Worm (Caenorhabditis elegans) whole organism, L1 larva: ENCODE measurements around the gene C14A4.7.

Experiments used
- F16B12.6 ChIP-seq: fragments of 150-350 bp; optimal IDR thresholded peaks from 2 replicates; lab custom pipeline; 2014; ENCODE audit warnings: missing biosample characterization, missing genetic modification characterization
- Y116A8C.19 ChIP-seq: sonication (generic microtip); optimal IDR thresholded peaks from 2 replicates; lab custom pipeline; 2016; ENCODE audit warnings: missing compliant biosample characterization, missing genetic modification characterization, borderline replicate concordance
- aly-2 ChIP-seq: fragments of 150-350 bp; optimal IDR thresholded peaks from 2 replicates; lab custom pipeline; 2014; ENCODE audit warnings: missing biosample characterization, missing genetic modification characterization
- blmp-1 ChIP-seq: fragments of 150-350 bp; optimal IDR thresholded peaks from 2 replicates; lab custom pipeline; 2014; ENCODE audit warnings: missing biosample characterization, missing genetic modification characterization
- ceh-8 ChIP-seq: fragments of 200-800 bp; sonication (Bioruptor generic); optimal IDR thresholded peaks from 2 replicates; lab custom pipeline; 2018; ENCODE audit warnings: mild to moderate bottlenecking, missing genetic modification characterization, moderate library complexity, missing compliant biosample characterization
- ceh-82 ChIP-seq, 3 experiments: fragments of 150-350 bp in 1 of 3; sonication (generic microtip) in 2 of 3; optimal IDR thresholded peaks; 2 replicates each; lab custom pipeline; 2014 to 2017; ENCODE audit warnings: missing biosample characterization in 3 of 3, missing genetic modification characterization in 3 of 3
- ceh-90 ChIP-seq: sonication (generic microtip); optimal IDR thresholded peaks from 2 replicates; lab custom pipeline; 2016; ENCODE audit warnings: missing genetic modification characterization, missing compliant biosample characterization
- dpl-1 ChIP-seq, 3 experiments: fragments of 150-350 bp in 2 of 3; sonication (generic microtip) in 1 of 3; optimal IDR thresholded peaks; 2 replicates each; lab custom pipeline; 2014 to 2017; ENCODE audit warnings: missing biosample characterization in 3 of 3, missing genetic modification characterization in 3 of 3, missing genetic modification reagents in 3 of 3
- egl-27 ChIP-seq, 2 experiments: fragments of 150-350 bp in 1 of 2; sonication (generic microtip); optimal IDR thresholded peaks; 3 replicates each; lab custom pipeline; 2017 to 2018; ENCODE audit warnings: missing biosample characterization in 2 of 2, missing genetic modification characterization in 2 of 2, missing genetic modification reagents in 2 of 2
- elt-2 ChIP-seq: sonication (generic microtip); optimal IDR thresholded peaks from 2 replicates; lab custom pipeline; 2016; ENCODE audit warnings: missing genetic modification characterization, mild to moderate bottlenecking, inconsistent platforms, missing compliant biosample characterization, missing genetic modification reagents
- elt-3 ChIP-seq, 6 experiments: fragments of 150-350 bp in 1 of 6; sonication (generic microtip); optimal IDR thresholded peaks; 2 replicates each; lab custom pipeline; 2017 to 2018; ENCODE audit warnings: missing biosample characterization in 6 of 6, missing genetic modification characterization in 6 of 6, inconsistent platforms in 1 of 6
- fkh-4 ChIP-seq: sonication (generic microtip); optimal IDR thresholded peaks from 2 replicates; lab custom pipeline; 2016; ENCODE audit warnings: missing compliant biosample characterization, missing genetic modification characterization, borderline replicate concordance
- hlh-17 ChIP-seq: fragments of 200-800 bp; sonication (Bioruptor generic); optimal IDR thresholded peaks from 2 replicates; lab custom pipeline; 2018; ENCODE audit warnings: missing genetic modification characterization, mild to moderate bottlenecking, missing compliant biosample characterization, moderate library complexity, borderline replicate concordance
- hpl-2 ChIP-seq: fragments of 150-350 bp; optimal IDR thresholded peaks from 2 replicates; lab custom pipeline; 2014; ENCODE audit warnings: missing biosample characterization, missing genetic modification reagents, missing genetic modification characterization
- isw-1 ChIP-seq: fragments of 200-800 bp; sonication (Bioruptor generic); IDR thresholded peaks from 2 replicates; pipeline ENCODE4 v1.3.6; 2022; ENCODE audit warnings: missing genetic modification characterization, missing compliant biosample characterization
- lin-15B ChIP-seq: fragments of 150-350 bp; sonication (generic microtip); optimal IDR thresholded peaks from 3 replicates; lab custom pipeline; 2014; ENCODE audit warnings: missing biosample characterization, missing genetic modification characterization
- lir-3 ChIP-seq: sonication (generic microtip); optimal IDR thresholded peaks from 2 replicates; lab custom pipeline; 2016; ENCODE audit warnings: mild to moderate bottlenecking, missing genetic modification characterization, moderate library complexity, missing compliant biosample characterization; ENCODE audit not compliant: poor library complexity
- mab-9 ChIP-seq: fragments of 200-800 bp; sonication (Bioruptor generic); IDR thresholded peaks from 2 replicates; pipeline ENCODE4 v1.3.6; 2022; ENCODE audit warnings: missing genetic modification reagents, missing genetic modification characterization, missing compliant biosample characterization
- mdl-1 ChIP-seq, 2 experiments: fragments of 150-350 bp; optimal IDR thresholded peaks; 2 replicates each; lab custom pipeline; 2014 to 2017; ENCODE audit warnings: missing biosample characterization in 2 of 2, missing genetic modification characterization in 2 of 2, inconsistent platforms in 1 of 2
- mef-2 ChIP-seq: fragments of 150-350 bp; optimal IDR thresholded peaks from 2 replicates; lab custom pipeline; 2014; ENCODE audit warnings: missing biosample characterization, missing genetic modification characterization
- mep-1 ChIP-seq: fragments of 150-350 bp; optimal IDR thresholded peaks from 2 replicates; lab custom pipeline; 2014; ENCODE audit warnings: missing biosample characterization, missing genetic modification characterization
- nhr-19 ChIP-seq: fragments of 200-800 bp; sonication (Bioruptor generic); conservative IDR thresholded peaks from 2 replicates; pipeline ENCODE4 v1.3.6; 2022; ENCODE audit warnings: missing genetic modification characterization, missing compliant biosample characterization
- nhr-47 ChIP-seq: sonication (generic microtip); optimal IDR thresholded peaks from 2 replicates; lab custom pipeline; 2016; ENCODE audit warnings: mild to moderate bottlenecking, missing genetic modification characterization, moderate library complexity, missing compliant biosample characterization
- nhr-77 ChIP-seq: fragments of 150-350 bp; optimal IDR thresholded peaks from 2 replicates; lab custom pipeline; 2014; ENCODE audit warnings: missing biosample characterization, missing genetic modification characterization
- nhr-84 ChIP-seq: sonication (generic microtip); optimal IDR thresholded peaks from 2 replicates; lab custom pipeline; 2017; ENCODE audit warnings: missing biosample characterization, missing genetic modification characterization
- nhr-90 ChIP-seq: sonication (generic microtip); optimal IDR thresholded peaks from 2 replicates; lab custom pipeline; 2016; ENCODE audit warnings: mild to moderate bottlenecking, missing genetic modification characterization, missing compliant biosample characterization; ENCODE audit not compliant: poor library complexity
- pag-3 ChIP-seq: sonication (generic microtip); optimal IDR thresholded peaks from 2 replicates; lab custom pipeline; 2017; ENCODE audit warnings: missing genetic modification characterization, mild to moderate bottlenecking, missing compliant biosample characterization, antibody characterized with exemption, borderline replicate concordance; ENCODE audit not compliant: insufficient read depth
- pqm-1 ChIP-seq: sonication (generic microtip); optimal IDR thresholded peaks from 3 replicates; lab custom pipeline; 2017; ENCODE audit warnings: missing biosample characterization, missing genetic modification characterization
- snpc-4 ChIP-seq: fragments of 150-350 bp; optimal IDR thresholded peaks from 2 replicates; lab custom pipeline; 2014; ENCODE audit warnings: missing biosample characterization, missing genetic modification characterization
- sox-4 ChIP-seq: sonication (generic microtip); optimal IDR thresholded peaks from 2 replicates; lab custom pipeline; 2016; ENCODE audit warnings: missing genetic modification characterization, missing compliant biosample characterization
- sup-37 ChIP-seq: fragments of 200-800 bp; sonication (Bioruptor generic); optimal IDR thresholded peaks from 2 replicates; lab custom pipeline; 2018; ENCODE audit warnings: mild to moderate bottlenecking, missing genetic modification characterization, missing compliant biosample characterization
- swsn-7 ChIP-seq: sonication (generic microtip); optimal IDR thresholded peaks from 2 replicates; lab custom pipeline; 2016; ENCODE audit warnings: missing genetic modification characterization, missing compliant biosample characterization
- tbx-2 ChIP-seq: sonication (generic microtip); optimal IDR thresholded peaks from 2 replicates; lab custom pipeline; 2016; ENCODE audit warnings: missing genetic modification characterization, missing compliant biosample characterization
- tlp-1 ChIP-seq: fragments of 150-350 bp; optimal IDR thresholded peaks from 2 replicates; lab custom pipeline; 2014; ENCODE audit warnings: missing biosample characterization, missing genetic modification characterization
- unc-62 ChIP-seq: fragments of 150-350 bp; optimal IDR thresholded peaks from 2 replicates; lab custom pipeline; 2014; ENCODE audit warnings: missing biosample characterization, missing genetic modification reagents, missing genetic modification characterization
- unc-98 ChIP-seq: fragments of 200-800 bp; sonication (Bioruptor generic); IDR thresholded peaks from 2 replicates; pipeline ENCODE4 v1.3.6; 2022; ENCODE audit warnings: missing genetic modification characterization, missing compliant biosample characterization
- vab-15 ChIP-seq: sonication (generic microtip); optimal IDR thresholded peaks from 2 replicates; lab custom pipeline; 2017; ENCODE audit warnings: missing genotype, mild to moderate bottlenecking, missing genetic modification characterization, missing compliant biosample characterization
- zag-1 ChIP-seq: fragments of 150-350 bp; optimal IDR thresholded peaks from 2 replicates; lab custom pipeline; 2014; ENCODE audit warnings: missing biosample characterization, missing genetic modification characterization
- ztf-4 ChIP-seq: fragments of 150-350 bp; optimal IDR thresholded peaks from 2 replicates; lab custom pipeline; 2014; ENCODE audit warnings: missing biosample characterization, missing genetic modification characterization

C14A4.7 gene

ce11 chrII:10551985-10552736, 44.2 kb downstream of the C14A4.7 start (continued):
- TF ChIP-seq dpl-1 (GFP tag; optimal IDR thresholded peaks at IDR 0.05; lab: Kevin White, UChicago) (peak; percentile 67 to 75 (median 72)), sox-4 (peak; percentile 72), elt-2 (tag; lab: Kevin White, UChicago) (peak; percentile 62), ceh-82 (tag; optimal IDR thresholded peaks at IDR 0.05; lab: Kevin White, UChicago) (peak; percentile 81 to 88 (median 87)), fkh-4 (tag; lab: Kevin White, UChicago) (no peak), aly-2 (peak; percentile 97), nhr-84 (tag; lab: Kevin White, UChicago) (no peak), tbx-2 (tag; lab: Kevin White, UChicago) (peak; percentile 98), ceh-8 (GFP tag; lab: Kevin White, UChicago) (peak; percentile 85), egl-27 (tag; optimal IDR thresholded peaks at IDR 0.05; lab: Kevin White, UChicago) (peak; percentile 75 to 94), hpl-2 (peak; percentile 93), nhr-19 (GFP tag; lab: Robert Waterston, UW) (peak; percentile 94), ceh-90 (tag; lab: Kevin White, UChicago) (peak; percentile 11), Y116A8C.19 (tag; lab: Kevin White, UChicago) (no peak), pag-3 (tag; lab: Kevin White, UChicago) (no peak), mdl-1 (tag; optimal IDR thresholded peaks at IDR 0.05; lab: Kevin White, UChicago) (peak; percentile 32 to 96), elt-3 (tag; optimal IDR thresholded peaks at IDR 0.05; lab: Kevin White, UChicago) (peak in 3 of 6 experiments; percentile 26 to 97 (median 96)), swsn-7 (peak; percentile 96), zag-1 (peak; percentile 63), mep-1 (tag; lab: Kevin White, UChicago) (peak; percentile 99), blmp-1 (tag; lab: Kevin White, UChicago) (peak; percentile 96), nhr-47 (peak; percentile 97), vab-15 (tag; lab: Kevin White, UChicago) (peak; percentile 21), sup-37 (GFP tag; lab: Kevin White, UChicago) (peak; percentile 55), mef-2 (tag; lab: Kevin White, UChicago) (peak; percentile 94), lin-15B (tag; lab: Kevin White, UChicago) (no peak), mab-9 (peak; percentile 68), ztf-4 (peak; percentile 95), unc-62 (GFP tag; lab: Kevin White, UChicago) (no peak), nhr-90 (tag; lab: Kevin White, UChicago) (peak; percentile 95), pqm-1 (no peak), lir-3 (tag; lab: Kevin White, UChicago) (peak; percentile 81), snpc-4 (tag; lab: Kevin White, UChicago) (peak; percentile 77), hlh-17 (GFP tag; lab: Kevin White, UChicago) (no peak), tlp-1 (tag; lab: Kevin White, UChicago) (no peak), unc-98 (GFP tag; lab: Robert Waterston, UW) (no peak), isw-1 (GFP tag; lab: Robert Waterston, UW) (peak; percentile 80), F16B12.6 (tag; lab: Kevin White, UChicago) (peak; percentile 49), nhr-77 (tag; lab: Kevin White, UChicago) (peak; percentile 89)
